Fruit fly (Drosophila melanogaster) whole organism, embryonic: ENCODE results near the gene CG31275.

Experiments used
- Ada2b ChIP-seq: fragments of 200-800 bp; sonication (Bioruptor generic); IDR thresholded peaks from 2 replicates; pipeline ENCODE4 v1.3.6; 2022; ENCODE audit warnings: missing biosample characterization, missing genetic modification characterization
- Blimp-1 ChIP-seq: fragments of 200-800 bp; sonication (Bioruptor generic); optimal IDR thresholded peaks from 3 replicates; lab custom pipeline; 2018; ENCODE audit warnings: missing biosample characterization, missing genetic modification characterization, mild to moderate bottlenecking, moderate library complexity, missing genetic modification reagents
- CG10366 ChIP-seq: fragments of 200-800 bp; sonication (Bioruptor generic); IDR thresholded peaks from 2 replicates; pipeline ENCODE4 v1.3.6; 2022; ENCODE audit warnings: missing biosample characterization, missing genetic modification characterization
- CG10959 ChIP-seq: fragments of 200-800 bp; sonication (Bioruptor generic); IDR thresholded peaks from 2 replicates; pipeline ENCODE4 v1.3.6; 2022; ENCODE audit warnings: missing biosample characterization, missing genetic modification characterization
- CG11504 ChIP-seq: fragments of 200-800 bp; sonication (Bioruptor generic); optimal IDR thresholded peaks from 3 replicates; lab custom pipeline; 2019; ENCODE audit warnings: missing biosample characterization, mild to moderate bottlenecking, missing genetic modification characterization, moderate library complexity
- CG12104 ChIP-seq: fragments of 200-800 bp; sonication (Bioruptor generic); optimal IDR thresholded peaks from 3 replicates; lab custom pipeline; 2016; ENCODE audit warnings: missing biosample characterization, missing genetic modification characterization
- CG12155 ChIP-seq: fragments of 200-800 bp; sonication (Bioruptor generic); optimal IDR thresholded peaks from 3 replicates; lab custom pipeline; 2016; ENCODE audit warnings: missing biosample characterization, missing genetic modification characterization
- CG12659 ChIP-seq: fragments of 200-800 bp; sonication (Bioruptor generic); optimal IDR thresholded peaks from 3 replicates; lab custom pipeline; 2017; ENCODE audit warnings: mild to moderate bottlenecking, missing biosample characterization, missing genetic modification reagents, missing genetic modification characterization
- CG14050 ChIP-seq: fragments of 200-800 bp; sonication (Bioruptor generic); IDR thresholded peaks from 3 replicates; pipeline ENCODE4 v1.3.6; 2022; ENCODE audit warnings: missing biosample characterization, missing genetic modification characterization
- CG14667 ChIP-seq: fragments of 200-800 bp; sonication (Bioruptor generic); IDR thresholded peaks from 2 replicates; pipeline ENCODE4 v1.3.6; 2022; ENCODE audit warnings: missing biosample characterization, missing genetic modification characterization
- CG14965 ChIP-seq: fragments of 200-800 bp; sonication (Bioruptor generic); optimal IDR thresholded peaks from 2 replicates; lab custom pipeline; 2016; ENCODE audit warnings: missing biosample characterization, missing genetic modification characterization, borderline replicate concordance
- CG15269 ChIP-seq: fragments of 200-800 bp; sonication (Bioruptor generic); optimal IDR thresholded peaks from 2 replicates; lab custom pipeline; 2018; ENCODE audit warnings: missing biosample characterization, mild to moderate bottlenecking, missing genetic modification characterization, moderate library complexity
- CG15479 ChIP-seq: fragments of 200-800 bp; sonication (Bioruptor generic); optimal IDR thresholded peaks from 3 replicates; lab custom pipeline; 2019; ENCODE audit warnings: missing biosample characterization, mild to moderate bottlenecking, missing genetic modification characterization, moderate library complexity
- CG16863 ChIP-seq: fragments of 200-800 bp; sonication (Bioruptor generic); optimal IDR thresholded peaks from 3 replicates; lab custom pipeline; 2016; ENCODE audit warnings: missing biosample characterization, missing genetic modification characterization
- CG17802 ChIP-seq: fragments of 200-800 bp; sonication (Bioruptor generic); optimal IDR thresholded peaks from 2 replicates; lab custom pipeline; 2018; ENCODE audit warnings: missing biosample characterization, mild to moderate bottlenecking, missing genetic modification characterization, moderate library complexity
- CG18011 ChIP-seq: fragments of 200-800 bp; sonication (Bioruptor generic); optimal IDR thresholded peaks from 2 replicates; lab custom pipeline; 2017; ENCODE audit warnings: missing biosample characterization, missing genetic modification characterization, mild to moderate bottlenecking, moderate library complexity, missing genotype
- CG1832 ChIP-seq: fragments of 200-800 bp; sonication (Bioruptor generic); optimal IDR thresholded peaks from 2 replicates; lab custom pipeline; 2017; ENCODE audit warnings: missing biosample characterization, mild to moderate bottlenecking, missing genetic modification characterization, inconsistent platforms
- CG2116 ChIP-seq: fragments of 200-800 bp; sonication (Bioruptor generic); optimal IDR thresholded peaks from 3 replicates; lab custom pipeline; 2018; ENCODE audit warnings: missing biosample characterization, mild to moderate bottlenecking, missing genetic modification characterization
- CG30403 ChIP-seq: fragments of 200-800 bp; sonication (Bioruptor generic); optimal IDR thresholded peaks from 3 replicates; lab custom pipeline; 2016; ENCODE audit warnings: missing biosample characterization, missing genetic modification characterization
- CG32772 ChIP-seq: fragments of 200-800 bp; sonication (Bioruptor generic); IDR thresholded peaks from 2 replicates; pipeline ENCODE4 v1.3.6; 2022; ENCODE audit warnings: missing biosample characterization, missing genetic modification characterization
- CG3726 ChIP-seq: fragments of 200-800 bp; sonication (Bioruptor generic); IDR thresholded peaks from 3 replicates; pipeline ENCODE4, ENCODE4 v1.3.6; 2022; ENCODE audit warnings: missing biosample characterization, missing genetic modification characterization
- CG4328 ChIP-seq: fragments of 200-800 bp; sonication (Bioruptor generic); optimal IDR thresholded peaks from 3 replicates; lab custom pipeline; 2017; ENCODE audit warnings: missing biosample characterization, missing genetic modification reagents, missing genetic modification characterization
- CG4424 ChIP-seq: fragments of 200-800 bp; sonication (Bioruptor generic); optimal IDR thresholded peaks from 3 replicates; lab custom pipeline; 2016; ENCODE audit warnings: missing biosample characterization, missing genetic modification characterization
- CG4730 ChIP-seq: fragments of 200-800 bp; sonication (Bioruptor generic); IDR thresholded peaks from 2 replicates; pipeline ENCODE4 v1.3.6; 2022; ENCODE audit warnings: missing biosample characterization, missing genetic modification characterization
- CG6272 ChIP-seq: fragments of 200-800 bp; sonication (Bioruptor generic); IDR thresholded peaks from 2 replicates; pipeline ENCODE4 v1.3.6; 2022; ENCODE audit warnings: missing biosample characterization, missing genetic modification characterization
- CG7271 ChIP-seq: fragments of 200-800 bp; sonication (Bioruptor generic); optimal IDR thresholded peaks from 2 replicates; lab custom pipeline; 2018; ENCODE audit warnings: missing biosample characterization, mild to moderate bottlenecking, missing genetic modification characterization, moderate library complexity
- CG7786 ChIP-seq: fragments of 200-800 bp; sonication (Bioruptor generic); optimal IDR thresholded peaks from 2 replicates; lab custom pipeline; 2016; ENCODE audit warnings: missing biosample characterization, missing genetic modification characterization
- Camta ChIP-seq: fragments of 200-800 bp; sonication (Bioruptor generic); optimal IDR thresholded peaks from 2 replicates; lab custom pipeline; 2016; ENCODE audit warnings: missing biosample characterization, missing genetic modification characterization
- Gsc ChIP-seq: fragments of 200-800 bp; sonication (Bioruptor generic); IDR thresholded peaks from 2 replicates; pipeline ENCODE4 v1.3.6; 2022; ENCODE audit warnings: missing biosample characterization, missing genetic modification characterization
- Rfx ChIP-seq: fragments of 200-800 bp; sonication (Bioruptor generic); IDR thresholded peaks from 2 replicates; pipeline ENCODE4 v1.3.6; 2022; ENCODE audit warnings: missing biosample characterization, missing genetic modification characterization
- Sox100B ChIP-seq: fragments of 200-800 bp; sonication (Bioruptor generic); optimal IDR thresholded peaks from 3 replicates; lab custom pipeline; 2018; ENCODE audit warnings: missing biosample characterization, mild to moderate bottlenecking, missing genetic modification characterization
- Ssrp ChIP-seq: fragments of 200-800 bp; sonication (Bioruptor generic); optimal IDR thresholded peaks from 2 replicates; lab custom pipeline; 2018; ENCODE audit warnings: missing biosample characterization, mild to moderate bottlenecking, missing genetic modification characterization, moderate library complexity
- Xrp1 ChIP-seq: fragments of 200-800 bp; sonication (Bioruptor generic); IDR thresholded peaks from 2 replicates; pipeline ENCODE4 v1.3.6; 2022; ENCODE audit warnings: missing biosample characterization, missing genetic modification characterization
- br ChIP-seq: fragments of >200 bp; optimal IDR thresholded peaks from 2 replicates; lab custom pipeline; 2017
- bsh ChIP-seq, 2 experiments: fragments of 200-800 bp; sonication (Bioruptor generic); optimal IDR thresholded peaks; 2 replicates each; lab custom pipeline; 2017 to 2018; ENCODE audit warnings: mild to moderate bottlenecking in 2 of 2, missing biosample characterization in 2 of 2, missing genetic modification characterization in 2 of 2, moderate library complexity in 1 of 2
- croc ChIP-seq: fragments of 200-800 bp; sonication (Bioruptor generic); conservative IDR thresholded peaks from 3 replicates; pipeline ENCODE4 v1.3.6; 2022; ENCODE audit warnings: missing biosample characterization, missing genetic modification characterization
- crp ChIP-seq, 2 experiments: fragments of 200-800 bp; sonication (Bioruptor generic); optimal IDR thresholded peaks; 2 replicates in 1 of 2; 3 replicates in 1 of 2; lab custom pipeline; 2017; ENCODE audit warnings: missing biosample characterization in 2 of 2, missing genetic modification characterization in 2 of 2, mild to moderate bottlenecking in 1 of 2, moderate library complexity in 1 of 2
- fd96Cb ChIP-seq: fragments of 200-800 bp; sonication (Bioruptor generic); optimal IDR thresholded peaks from 2 replicates; lab custom pipeline; 2018; ENCODE audit warnings: missing biosample characterization, mild to moderate bottlenecking, missing genetic modification characterization, moderate library complexity
- grn ChIP-seq: fragments of 200-800 bp; sonication (Bioruptor generic); optimal IDR thresholded peaks from 3 replicates; lab custom pipeline; 2017; ENCODE audit warnings: missing biosample characterization, missing genetic modification characterization
- gt ChIP-seq: fragments of 200-800 bp; sonication (Bioruptor generic); IDR thresholded peaks from 2 replicates; pipeline ENCODE4 v1.3.6; 2022; ENCODE audit warnings: missing biosample characterization, missing genetic modification characterization
- luna ChIP-seq: fragments of 200-800 bp; sonication (Bioruptor generic); optimal IDR thresholded peaks from 2 replicates; lab custom pipeline; 2016; ENCODE audit warnings: missing biosample characterization, missing genetic modification characterization
- nmo ChIP-seq: fragments of 200-800 bp; sonication (Bioruptor generic); optimal IDR thresholded peaks from 2 replicates; lab custom pipeline; 2018; ENCODE audit warnings: missing biosample characterization, mild to moderate bottlenecking, missing genetic modification characterization, moderate library complexity
- pb ChIP-seq: fragments of 200-800 bp; sonication (Bioruptor generic); optimal IDR thresholded peaks from 3 replicates; lab custom pipeline; 2016; ENCODE audit warnings: missing biosample characterization, missing genetic modification characterization
- pfk ChIP-seq: fragments of 200-800 bp; sonication (Bioruptor generic); optimal IDR thresholded peaks from 2 replicates; lab custom pipeline; 2018; ENCODE audit warnings: missing biosample characterization, mild to moderate bottlenecking, missing genetic modification characterization, moderate library complexity
- pum ChIP-seq: fragments of 200-800 bp; sonication (Bioruptor generic); optimal IDR thresholded peaks from 2 replicates; lab custom pipeline; 2016; ENCODE audit warnings: missing biosample characterization, missing genetic modification characterization
- sisA ChIP-seq: fragments of 200-800 bp; sonication (Bioruptor generic); IDR thresholded peaks from 2 replicates; pipeline ENCODE4 v1.3.6; 2022; ENCODE audit warnings: missing biosample characterization, missing genetic modification characterization
- tgo ChIP-seq: fragments of 200-800 bp; sonication (Bioruptor generic); IDR thresholded peaks from 3 replicates; pipeline ENCODE4 v1.3.6; 2022; ENCODE audit warnings: missing biosample characterization, missing genetic modification characterization
- tll ChIP-seq, 2 experiments: fragments of 200-800 bp in 1 of 2; fragments of >200 bp in 1 of 2; sonication (Bioruptor generic) in 1 of 2; optimal IDR thresholded peaks; 2 replicates each; lab custom pipeline; 2017 to 2019; ENCODE audit warnings: missing biosample characterization in 2 of 2, missing genetic modification characterization in 2 of 2, mild to moderate bottlenecking in 1 of 2, moderate library complexity in 1 of 2
- twi ChIP-seq: fragments of 200-800 bp; optimal IDR thresholded peaks from 2 replicates; lab custom pipeline; 2019; ENCODE audit warnings: missing biosample characterization, mild to moderate bottlenecking, missing genetic modification characterization, moderate library complexity
- usp ChIP-seq: fragments of >200 bp; optimal IDR thresholded peaks from 2 replicates; lab custom pipeline; 2017; ENCODE audit warnings: missing biosample characterization, missing genetic modification characterization

CG31275 gene

dm6 chr3R:16793935-16794589 is 42.9 kb upstream of the CG31275 start (continued):
- TF ChIP-seq gt (GFP tag; lab: Robert Waterston, UW) = no peak
- peak; percentile 68 for TF ChIP-seq Sox100B (GFP tag; lab: Kevin White, UChicago)
- peak; percentile 16 for TF ChIP-seq CG2116
- TF ChIP-seq CG4730 (GFP tag; lab: Robert Waterston, UW) = no peak; the same call in 1 of the 2 replicates
- peak; percentile 81 for TF ChIP-seq CG11504 (tag; lab: Kevin White, UChicago)
- no peak for TF ChIP-seq CG14965
- TF ChIP-seq Ssrp (tag; lab: Kevin White, UChicago) = no peak
- peak; percentile 67 for TF ChIP-seq Blimp-1
- peak; percentile 12 for TF ChIP-seq CG12104 (GFP tag; lab: Kevin White, UChicago)
- TF ChIP-seq usp (GFP tag; lab: Kevin White, UChicago) = no peak
- TF ChIP-seq Gsc = no peak
- TF ChIP-seq fd96Cb (tag; lab: Kevin White, UChicago) = peak; percentile 67
- TF ChIP-seq Camta (GFP tag; lab: Kevin White, UChicago) = no peak
- TF ChIP-seq bsh (GFP tag; optimal IDR thresholded peaks at IDR 0.05; lab: Kevin White, UChicago) = peak in 1 of 2 experiments; percentile 67
- TF ChIP-seq CG10366 (GFP tag; lab: Robert Waterston, UW) = no peak
- TF ChIP-seq crp (GFP tag; optimal IDR thresholded peaks at IDR 0.05; lab: Kevin White, UChicago) = no peak
- TF ChIP-seq CG32772 (GFP tag; lab: Robert Waterston, UW) = no peak
- TF ChIP-seq tgo (GFP tag; lab: Robert Waterston, UW) = peak; percentile 27; the same call in 1 of the 3 replicates
- TF ChIP-seq CG12659 (GFP tag; lab: Kevin White, UChicago) = peak; percentile 57
- TF ChIP-seq CG15269 = peak; percentile 70
- no peak for TF ChIP-seq luna (GFP tag; lab: Kevin White, UChicago)
- TF ChIP-seq pum (GFP tag; lab: Kevin White, UChicago) = no peak
- no peak for TF ChIP-seq tll (GFP tag; optimal IDR thresholded peaks at IDR 0.05; lab: Kevin White, UChicago)
- no peak for TF ChIP-seq CG7271 (tag; lab: Kevin White, UChicago)
- TF ChIP-seq CG17802 (tag; lab: Kevin White, UChicago) = peak; percentile 5
- no peak for TF ChIP-seq CG16863 (GFP tag; lab: Kevin White, UChicago)
- peak; percentile 4 for TF ChIP-seq CG7786
- TF ChIP-seq CG4424 (GFP tag; lab: Kevin White, UChicago) = peak; percentile 46
- no peak for TF ChIP-seq CG3726 (GFP tag; lab: Robert Waterston, UW)
- TF ChIP-seq CG30403 (GFP tag; lab: Kevin White, UChicago) = peak; percentile 77
- TF ChIP-seq CG10959 (GFP tag; lab: Robert Waterston, UW) = no peak
- no peak for TF ChIP-seq br
- peak; percentile 66; the same call in 1 of the 2 replicates for TF ChIP-seq Xrp1 (GFP tag; lab: Robert Waterston, UW)
- no peak for TF ChIP-seq CG18011 (GFP tag; lab: Kevin White, UChicago)
- no peak for TF ChIP-seq CG6272
- no peak; the same call in 1 of the 2 replicates for TF ChIP-seq CG14667 (GFP tag; lab: Robert Waterston, UW)
- TF ChIP-seq Ada2b (GFP tag; lab: Robert Waterston, UW) = no peak
- no peak for TF ChIP-seq pb
- no peak for TF ChIP-seq grn (GFP tag; lab: Kevin White, UChicago)
- no peak for TF ChIP-seq CG14050 (GFP tag; lab: Robert Waterston, UW)
- no peak for TF ChIP-seq CG1832 (GFP tag; lab: Kevin White, UChicago)
- no peak for TF ChIP-seq Rfx (GFP tag; lab: Robert Waterston, UW)
- no peak for TF ChIP-seq CG15479 (GFP tag; lab: Kevin White, UChicago)
- TF ChIP-seq sisA = peak; percentile 7; the same call in 1 of the 2 replicates
- peak; percentile 22 for TF ChIP-seq twi (tag; lab: Kevin White, UChicago)
- TF ChIP-seq nmo (GFP tag; lab: Kevin White, UChicago) = peak; percentile 72
- TF ChIP-seq pfk = no peak
- no peak for TF ChIP-seq CG4328 (GFP tag; lab: Kevin White, UChicago)
- peak; percentile 16; the same call in 1 of the 3 replicates for TF ChIP-seq croc
- peak; percentile 15 for TF ChIP-seq CG12155 (GFP tag; lab: Kevin White, UChicago)
